Fruit fly (Drosophila melanogaster): ENCODE data around the gene CG15864.

The CG15864 gene

DNA sequence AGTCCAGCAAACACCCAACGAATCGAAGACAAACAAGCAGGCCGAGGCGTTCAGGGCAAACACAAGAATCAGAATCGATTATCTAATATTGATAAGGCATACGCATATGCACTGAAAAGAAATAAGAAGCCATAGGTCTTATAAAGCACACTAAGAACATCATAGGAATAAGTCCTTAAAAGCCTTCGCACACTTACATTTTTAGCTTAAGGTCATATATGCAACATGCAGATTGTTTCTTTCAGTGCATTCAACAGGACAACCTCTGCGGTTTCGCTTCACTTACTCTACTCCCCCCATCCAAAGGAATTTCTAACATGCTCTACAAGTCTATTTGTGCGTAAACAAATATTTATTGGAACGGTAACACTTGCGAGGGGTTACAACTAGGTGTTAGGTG is 35.6 kb upstream of the CG15864 start (continued):
- peak; percentile 53 for TF ChIP-seq CG13775 (GFP tag; optimal IDR thresholded peaks at IDR 0.05)
- TF ChIP-seq CG8478 (optimal IDR thresholded peaks at IDR 0.05), result no peak
- TF ChIP-seq Doc3 (GFP tag; IDR thresholded peaks at IDR 0.05; ENCODE audit: partially characterized antibody), result no peak
- TF ChIP-seq ac (GFP tag; optimal IDR thresholded peaks at IDR 0.05), result peak; percentile 30
- peak; percentile 56 for TF ChIP-seq CG11398 (GFP tag; optimal IDR thresholded peaks at IDR 0.05)
- TF ChIP-seq Ets97D (GFP tag; optimal IDR thresholded peaks at IDR 0.05), result peak; percentile 5

DNA sequence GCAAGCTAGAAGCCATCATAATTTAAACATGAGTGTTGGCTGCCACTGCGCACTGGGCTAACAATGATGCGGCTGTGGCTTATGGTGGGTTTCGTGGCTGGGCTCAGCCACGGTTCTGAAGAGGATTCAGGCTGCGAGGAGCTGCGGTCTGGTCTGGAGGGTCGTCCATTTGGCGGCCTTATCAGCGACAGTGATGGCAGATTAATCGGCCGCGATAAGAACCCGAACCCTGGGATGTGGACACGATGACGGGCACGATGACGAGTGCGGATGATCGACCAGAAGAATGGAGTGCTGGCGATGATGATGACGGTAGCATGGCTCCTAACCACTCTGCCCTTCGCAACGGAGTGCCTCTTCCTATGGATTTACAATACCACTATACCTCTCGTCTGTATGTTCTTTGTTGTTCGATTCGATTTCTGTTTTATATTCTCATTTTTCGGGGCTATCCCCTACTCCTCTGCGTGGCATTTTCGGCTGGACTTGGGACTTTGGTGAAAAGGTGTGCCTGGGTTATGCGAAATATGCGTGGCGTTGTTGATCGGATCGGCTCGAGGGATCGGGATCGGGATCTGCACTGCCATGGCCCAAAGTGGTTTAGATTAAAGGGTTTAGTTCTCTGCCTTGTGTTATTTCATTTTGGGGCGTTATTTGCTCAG is 32.6 kb upstream of the CG15864 start:
- TF ChIP-seq CG15696 (tag; optimal IDR thresholded peaks at IDR 0.05) (no peak), Deaf1 (tag; optimal IDR thresholded peaks at IDR 0.05) (peak; percentile 47), grn (GFP tag; optimal IDR thresholded peaks at IDR 0.05) (peak; percentile 98), Blimp-1 (GFP tag; optimal IDR thresholded peaks at IDR 0.05) (no peak), CG4854 (GFP tag; optimal IDR thresholded peaks at IDR 0.05) (no peak)

DNA sequence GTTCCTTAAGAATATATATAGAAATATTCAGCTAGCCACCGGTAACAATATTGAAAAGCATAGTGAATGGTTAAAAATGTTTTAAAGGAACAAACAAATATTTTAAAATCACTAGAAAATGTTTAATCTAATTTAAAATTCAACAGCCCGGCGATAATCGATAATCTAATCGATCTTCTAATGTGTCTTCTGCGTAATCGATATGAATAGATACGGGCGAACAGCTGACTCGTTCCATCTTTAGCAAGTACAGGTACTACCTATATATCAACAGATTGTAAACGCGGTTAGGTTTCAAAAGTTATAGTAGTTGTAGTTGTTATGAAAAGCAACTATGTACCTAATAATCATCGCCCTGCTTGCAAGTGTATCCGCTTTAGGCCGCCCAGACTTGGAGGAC is 30.5 kb upstream of the CG15864 start, which contains the start of gene CG7800:
TSS of gene CG7800 (plus strand) at position 231 of the 400 bp plus-strand sequence.
- TF ChIP-seq nerfin-2 (GFP tag; IDR thresholded peaks at IDR 0.05; ENCODE audit: partially characterized antibody), result peak; percentile 50; the same call in 1 of the 2 replicates
- TF ChIP-seq CG10321 (GFP tag; IDR thresholded peaks at IDR 0.05), result no peak
- TF ChIP-seq bbx (GFP tag; IDR thresholded peaks at IDR 0.05; ENCODE audit: partially characterized antibody), result peak; percentile 50; the same call in 1 of the 2 replicates
- TF ChIP-seq trem (tag; optimal IDR thresholded peaks at IDR 0.05), result peak; percentile 30
- TF ChIP-seq tna (GFP tag; IDR thresholded peaks at IDR 0.05; ENCODE audit: partially characterized antibody), result 0 out of 2 replicates have a peak, but pooled peaks have one; percentile 15
- TF ChIP-seq Vsx1 (GFP tag; optimal IDR thresholded peaks at IDR 0.05), result no peak
- peak; percentile 82 for TF ChIP-seq Dref (GFP tag; IDR thresholded peaks at IDR 0.05)
- peak; percentile 8 for TF ChIP-seq CG10267 (tag; optimal IDR thresholded peaks at IDR 0.05)
- TF ChIP-seq Dll (GFP tag; IDR thresholded peaks at IDR 0.05; ENCODE audit: partially characterized antibody), result peak; percentile 80
- no peak for TF ChIP-seq CG15011 (GFP tag; optimal IDR thresholded peaks at IDR 0.05)
- TF ChIP-seq CG6791 (GFP tag; IDR thresholded peaks at IDR 0.05; ENCODE audit: partially characterized antibody), result peak; percentile 74
- peak; percentile 66; the same call in 2 of the 3 replicates for TF ChIP-seq zen2 (GFP tag; IDR thresholded peaks at IDR 0.05; ENCODE audit: partially characterized antibody)
- peak; percentile 77 for TF ChIP-seq HLH4C (GFP tag; IDR thresholded peaks at IDR 0.05; ENCODE audit: partially characterized antibody)
- TF ChIP-seq gcm (GFP tag; optimal IDR thresholded peaks at IDR 0.05), result peak; percentile 52
- peak; percentile 65 for TF ChIP-seq E2f2 (GFP tag; IDR thresholded peaks at IDR 0.05)
- TF ChIP-seq CG13287 (GFP tag; IDR thresholded peaks at IDR 0.05; ENCODE audit: partially characterized antibody), result peak; percentile 73
- peak; percentile 18 for TF ChIP-seq CG14710 (tag; optimal IDR thresholded peaks at IDR 0.05)
- TF ChIP-seq MBD-R2 (GFP tag; IDR thresholded peaks at IDR 0.05), result peak; percentile 50
- TF ChIP-seq CG16813 (GFP tag; IDR thresholded peaks at IDR 0.05; ENCODE audit: partially characterized antibody), result peak; percentile 34; the same call in 1 of the 3 replicates
- peak; percentile 68 for TF ChIP-seq Dp (GFP tag; optimal IDR thresholded peaks at IDR 0.05)
- peak; percentile 61 for TF ChIP-seq unc-4 (GFP tag; IDR thresholded peaks at IDR 0.05; ENCODE audit: partially characterized antibody)
- peak in 1 of 2 experiments; percentile 84 for TF ChIP-seq crp (GFP tag; optimal IDR thresholded peaks at IDR 0.05)
- 0 out of 2 replicates have a peak, but pooled peaks have one; percentile 13 for TF ChIP-seq Bgb (GFP tag; IDR thresholded peaks at IDR 0.05; ENCODE audit: partially characterized antibody)
- TF ChIP-seq sens (GFP tag), result peak; percentile 23
- peak; percentile 55; the same call in 2 of the 3 replicates for TF ChIP-seq Doc3 (GFP tag; IDR thresholded peaks at IDR 0.05; ENCODE audit: partially characterized antibody)
- TF ChIP-seq slou (GFP tag; optimal IDR thresholded peaks at IDR 0.05), result no peak
- TF ChIP-seq hbn (GFP tag; IDR thresholded peaks at IDR 0.05; ENCODE audit: partially characterized antibody), result peak; percentile 19; the same call in 1 of the 2 replicates
- TF ChIP-seq Myb (GFP tag; optimal IDR thresholded peaks at IDR 0.05), result peak; percentile 6
- no peak for TF ChIP-seq Aef1 (GFP tag; IDR thresholded peaks at IDR 0.05)
- peak; percentile 60; the same call in 1 of the 2 replicates for TF ChIP-seq sna (GFP tag; IDR thresholded peaks at IDR 0.05; ENCODE audit: partially characterized antibody)
- TF ChIP-seq TFAM (GFP tag; optimal IDR thresholded peaks at IDR 0.05), result no peak
- no peak for TF ChIP-seq btn (GFP tag; optimal IDR thresholded peaks at IDR 0.05)
- TF ChIP-seq pzg (GFP tag; optimal IDR thresholded peaks at IDR 0.05), result peak; percentile 41
- TF ChIP-seq Sry-δ (GFP tag; optimal IDR thresholded peaks at IDR 0.05), result peak; percentile 81
